Fruit fly (Drosophila melanogaster) whole organism, prepupa: ENCODE results near the gene fry.

Source experiments
- Blimp-1 ChIP-seq: fragments of 200-800 bp; sonication (Bioruptor generic); optimal IDR thresholded peaks from 3 replicates; lab custom pipeline; 2017; ENCODE audit warnings: missing biosample characterization, missing genetic modification characterization, mild to moderate bottlenecking, moderate library complexity, missing genetic modification reagents
- CG11294 ChIP-seq: fragments of 200-800 bp; sonication (Bioruptor generic); IDR thresholded peaks from 2 replicates; pipeline ENCODE4 v1.3.6; 2022; ENCODE audit warnings: missing biosample characterization, missing genetic modification characterization
- CG11762 ChIP-seq: fragments of 200-800 bp; sonication (Bioruptor generic); optimal IDR thresholded peaks from 3 replicates; lab custom pipeline; 2016; ENCODE audit warnings: missing biosample characterization, missing genetic modification characterization; ENCODE audit not compliant: insufficient read depth
- CG11902 ChIP-seq: fragments of 200-800 bp; sonication (Bioruptor generic); optimal IDR thresholded peaks from 3 replicates; lab custom pipeline; 2016; ENCODE audit warnings: missing biosample characterization, missing genetic modification characterization
- CG15336 ChIP-seq: fragments of 200-800 bp; sonication (Bioruptor generic); IDR thresholded peaks from 2 replicates; pipeline ENCODE4 v1.3.6; 2022; ENCODE audit warnings: missing biosample characterization, missing genetic modification characterization
- CG1621 ChIP-seq: fragments of 200-800 bp; sonication (Bioruptor generic); optimal IDR thresholded peaks from 3 replicates; lab custom pipeline; 2018; ENCODE audit warnings: missing biosample characterization, mild to moderate bottlenecking, missing genetic modification characterization
- CG16779 ChIP-seq: fragments of 200-800 bp; sonication (Bioruptor generic); optimal IDR thresholded peaks from 3 replicates; lab custom pipeline; 2017; ENCODE audit warnings: missing biosample characterization, mild to moderate bottlenecking, missing genetic modification characterization
- CG31627 ChIP-seq: fragments of 200-800 bp; sonication (Bioruptor generic); optimal IDR thresholded peaks from 3 replicates; lab custom pipeline; 2016; ENCODE audit warnings: missing biosample characterization, missing genetic modification characterization
- CG32006 ChIP-seq: fragments of 200-800 bp; sonication (Bioruptor generic); optimal IDR thresholded peaks from 3 replicates; lab custom pipeline; 2017; ENCODE audit warnings: missing biosample characterization, mild to moderate bottlenecking, missing genetic modification characterization
- CG3919 ChIP-seq: fragments of 200-800 bp; sonication (Bioruptor generic); optimal IDR thresholded peaks from 3 replicates; lab custom pipeline; 2016; ENCODE audit warnings: missing biosample characterization, missing genetic modification characterization
- CG4318 ChIP-seq: fragments of 200-800 bp; sonication (Bioruptor generic); optimal IDR thresholded peaks from 3 replicates; lab custom pipeline; 2017; ENCODE audit warnings: missing biosample characterization, mild to moderate bottlenecking, missing genetic modification characterization
- CG6163 ChIP-seq: fragments of 200-800 bp; sonication (Bioruptor generic); IDR thresholded peaks from 3 replicates; pipeline ENCODE4 v1.3.6; 2022; ENCODE audit warnings: missing biosample characterization, missing genetic modification characterization
- CG6276 ChIP-seq: fragments of 200-800 bp; sonication (Bioruptor generic); optimal IDR thresholded peaks from 2 replicates; lab custom pipeline; 2017; ENCODE audit warnings: missing biosample characterization, mild to moderate bottlenecking, missing genetic modification characterization
- CG6792 ChIP-seq: fragments of 200-800 bp; sonication (Bioruptor generic); optimal IDR thresholded peaks from 3 replicates; lab custom pipeline; 2016; ENCODE audit warnings: missing biosample characterization, missing genetic modification characterization
- CG6808 ChIP-seq: fragments of 200-800 bp; sonication (Bioruptor generic); optimal IDR thresholded peaks from 3 replicates; lab custom pipeline; 2017; ENCODE audit warnings: missing biosample characterization, missing genetic modification characterization, mild to moderate bottlenecking, moderate library complexity, missing genetic modification reagents
- CG6854 ChIP-seq: fragments of 200-800 bp; sonication (Bioruptor generic); optimal IDR thresholded peaks from 2 replicates; lab custom pipeline; 2017; ENCODE audit warnings: missing biosample characterization, mild to moderate bottlenecking, missing genetic modification characterization
- CG7368 ChIP-seq: fragments of 200-800 bp; sonication (Bioruptor generic); optimal IDR thresholded peaks from 3 replicates; lab custom pipeline; 2016; ENCODE audit warnings: missing biosample characterization, missing genetic modification characterization
- CG8119 ChIP-seq: fragments of 200-800 bp; sonication (Bioruptor generic); IDR thresholded peaks from 3 replicates; pipeline ENCODE4 v1.3.6; 2022; ENCODE audit warnings: missing biosample characterization, missing genetic modification characterization
- CG8319 ChIP-seq: fragments of 200-800 bp; sonication (Bioruptor generic); optimal IDR thresholded peaks from 3 replicates; lab custom pipeline; 2016; ENCODE audit warnings: missing biosample characterization, missing genetic modification characterization
- CG8632 ChIP-seq: fragments of 200-800 bp; sonication (Bioruptor generic); optimal IDR thresholded peaks from 3 replicates; lab custom pipeline; 2016; ENCODE audit warnings: missing biosample characterization, missing genetic modification characterization
- CG9139 ChIP-seq: fragments of 200-800 bp; sonication (Bioruptor generic); optimal IDR thresholded peaks from 3 replicates; lab custom pipeline; 2017; ENCODE audit warnings: missing biosample characterization, mild to moderate bottlenecking, missing genetic modification characterization
- Eip75B ChIP-seq: fragments of 200-800 bp; sonication (Bioruptor generic); optimal IDR thresholded peaks from 3 replicates; lab custom pipeline; 2016; ENCODE audit warnings: missing biosample characterization, missing genetic modification characterization
- Eip78C ChIP-seq: fragments of 200-800 bp; sonication (Bioruptor generic); peaks from one replicate; lab custom pipeline; 2016; ENCODE audit warnings: missing biosample characterization, missing genetic modification characterization
- Ets21C ChIP-seq: fragments of 200-800 bp; sonication (Bioruptor generic); optimal IDR thresholded peaks from 3 replicates; lab custom pipeline; 2016; ENCODE audit warnings: missing biosample characterization, missing genetic modification characterization
- Ets96B ChIP-seq: fragments of 200-800 bp; optimal IDR thresholded peaks from 2 replicates; lab custom pipeline; 2019; ENCODE audit warnings: missing biosample characterization, mild to moderate bottlenecking, missing genetic modification characterization, moderate library complexity
- Gug ChIP-seq: fragments of 200-800 bp; sonication (Bioruptor generic); IDR thresholded peaks from 2 replicates; pipeline ENCODE4 v1.3.6; 2022; ENCODE audit warnings: missing biosample characterization, missing genetic modification characterization
- Hr38 ChIP-seq: sonication (Bioruptor generic); optimal IDR thresholded peaks from 2 replicates; lab custom pipeline; 2016; ENCODE audit warnings: missing biosample characterization, missing genetic modification characterization
- Hr4 ChIP-seq: fragments of 200-800 bp; sonication (Bioruptor generic); optimal IDR thresholded peaks from 3 replicates; lab custom pipeline; 2016; ENCODE audit warnings: missing biosample characterization, missing genetic modification characterization
- Lpt ChIP-seq: fragments of 200-800 bp; sonication (Bioruptor generic); optimal IDR thresholded peaks from 3 replicates; lab custom pipeline; 2016; ENCODE audit warnings: missing biosample characterization, missing genetic modification characterization
- OdsH ChIP-seq: fragments of 200-800 bp; sonication (Bioruptor generic); optimal IDR thresholded peaks from 3 replicates; lab custom pipeline; 2016; ENCODE audit warnings: missing biosample characterization, missing genetic modification characterization
- Sox102F ChIP-seq: fragments of 200-800 bp; sonication (Bioruptor generic); optimal IDR thresholded peaks from 2 replicates; lab custom pipeline; 2016; ENCODE audit warnings: missing biosample characterization, mild to moderate bottlenecking, missing genetic modification characterization
- Sox14 ChIP-seq: fragments of 200-800 bp; sonication (Bioruptor generic); optimal IDR thresholded peaks from 3 replicates; lab custom pipeline; 2016; ENCODE audit warnings: missing biosample characterization, missing genetic modification characterization
- Sox15 ChIP-seq: fragments of 200-800 bp; sonication (Bioruptor generic); optimal IDR thresholded peaks from 3 replicates; lab custom pipeline; 2016; ENCODE audit warnings: missing biosample characterization, missing genetic modification characterization
- achi ChIP-seq: fragments of 200-800 bp; sonication (Bioruptor generic); optimal IDR thresholded peaks from 3 replicates; lab custom pipeline; 2016; ENCODE audit warnings: missing biosample characterization, missing genetic modification characterization
- acj6 ChIP-seq: fragments of 200-800 bp; sonication (Bioruptor generic); optimal IDR thresholded peaks from 3 replicates; lab custom pipeline; 2016; ENCODE audit warnings: missing biosample characterization, missing genetic modification characterization
- cyc ChIP-seq: fragments of 200-800 bp; sonication (Bioruptor generic); optimal IDR thresholded peaks from 3 replicates; lab custom pipeline; 2016; ENCODE audit warnings: missing biosample characterization, missing genetic modification characterization
- dac ChIP-seq: fragments of 200-800 bp; sonication (Bioruptor generic); optimal IDR thresholded peaks from 2 replicates; lab custom pipeline; 2017; ENCODE audit warnings: missing biosample characterization, mild to moderate bottlenecking, missing genetic modification characterization
- dsx ChIP-seq: fragments of 200-800 bp; optimal IDR thresholded peaks from 3 replicates; lab custom pipeline; 2019; ENCODE audit warnings: missing biosample characterization, mild to moderate bottlenecking, missing genetic modification characterization, moderate library complexity; ENCODE audit not compliant: poor library complexity, severe bottlenecking
- eg ChIP-seq: fragments of 200-800 bp; sonication (Bioruptor generic); IDR thresholded peaks from 3 replicates; pipeline ENCODE4 v1.3.6; 2022; ENCODE audit warnings: missing biosample characterization, missing genetic modification characterization
- esn ChIP-seq: fragments of 200-800 bp; sonication (Bioruptor generic); optimal IDR thresholded peaks from 2 replicates; lab custom pipeline; 2016; ENCODE audit warnings: missing biosample characterization, mild to moderate bottlenecking, missing genetic modification characterization, moderate library complexity
- fd59A ChIP-seq: fragments of 200-800 bp; sonication (Bioruptor generic); optimal IDR thresholded peaks from 2 replicates; lab custom pipeline; 2017; ENCODE audit warnings: missing biosample characterization, mild to moderate bottlenecking, missing genetic modification characterization, missing genetic modification reagents
- fd85E ChIP-seq: fragments of 200-800 bp; sonication (Bioruptor generic); optimal IDR thresholded peaks from 3 replicates; lab custom pipeline; 2016; ENCODE audit warnings: missing biosample characterization, missing genetic modification characterization
- fkh ChIP-seq: fragments of 200-800 bp; sonication (Bioruptor generic); optimal IDR thresholded peaks from 3 replicates; lab custom pipeline; 2017; ENCODE audit warnings: missing biosample characterization, mild to moderate bottlenecking, missing genetic modification characterization, moderate library complexity
- lz ChIP-seq: fragments of 200-800 bp; sonication (Bioruptor generic); optimal IDR thresholded peaks from 3 replicates; lab custom pipeline; 2016; ENCODE audit warnings: missing biosample characterization, missing genetic modification characterization
- net ChIP-seq: fragments of 200-800 bp; sonication (Bioruptor generic); optimal IDR thresholded peaks from 3 replicates; lab custom pipeline; 2016; ENCODE audit warnings: missing biosample characterization, missing genetic modification characterization
- pdm3 ChIP-seq: fragments of 200-800 bp; sonication (Bioruptor generic); optimal IDR thresholded peaks from 3 replicates; lab custom pipeline; 2016; ENCODE audit warnings: missing biosample characterization, missing genetic modification characterization
- salr ChIP-seq, 2 experiments: fragments of 200-800 bp; sonication (Bioruptor generic); optimal IDR thresholded peaks; 3 replicates each; lab custom pipeline; 2016 to 2018; ENCODE audit warnings: missing biosample characterization in 2 of 2, missing genetic modification characterization in 2 of 2, mild to moderate bottlenecking in 1 of 2
- spab ChIP-seq: fragments of 200-800 bp; sonication (Bioruptor generic); optimal IDR thresholded peaks from 2 replicates; lab custom pipeline; 2017; ENCODE audit warnings: missing biosample characterization, mild to moderate bottlenecking, missing genetic modification characterization, missing genetic modification reagents
- ss ChIP-seq, 2 experiments: fragments of 200-800 bp; sonication (Bioruptor generic); optimal IDR thresholded peaks; 2 replicates in 1 of 2; 3 replicates in 1 of 2; lab custom pipeline; 2017 to 2018; ENCODE audit warnings: mild to moderate bottlenecking in 2 of 2, missing biosample characterization in 2 of 2, missing genetic modification characterization in 2 of 2, moderate library complexity in 1 of 2
- svp ChIP-seq: fragments of 200-800 bp; sonication (Bioruptor generic); peaks from one replicate; lab custom pipeline; 2016; ENCODE audit warnings: missing biosample characterization, missing genetic modification characterization
- topi ChIP-seq: fragments of 200-800 bp; sonication (Bioruptor generic); optimal IDR thresholded peaks from 3 replicates; lab custom pipeline; 2016; ENCODE audit warnings: missing biosample characterization, missing genetic modification characterization
- vri ChIP-seq: fragments of 200-800 bp; sonication (Bioruptor generic); optimal IDR thresholded peaks from 3 replicates; lab custom pipeline; 2016; ENCODE audit warnings: missing biosample characterization, mild to moderate bottlenecking, missing genetic modification characterization

fry gene

dm6 chr3L:9678007-9678497, 851 bp downstream of the fry start:
- TF ChIP-seq CG8632 (GFP tag; lab: Kevin White, UChicago), result peak; percentile 22
- no peak for TF ChIP-seq acj6 (GFP tag; lab: Kevin White, UChicago)
- TF ChIP-seq pdm3 (GFP tag; lab: Kevin White, UChicago), result no peak
- TF ChIP-seq fd59A (GFP tag; lab: Kevin White, UChicago), result peak; percentile 2
- TF ChIP-seq CG8119 (GFP tag; lab: Robert Waterston, UW), result no peak
- peak; percentile 60 for TF ChIP-seq net (GFP tag; lab: Kevin White, UChicago)
- no peak for TF ChIP-seq Sox102F (GFP tag; lab: Kevin White, UChicago)
- TF ChIP-seq Gug, result no peak
- peak; percentile 21 for TF ChIP-seq CG31627
- TF ChIP-seq dac, result no peak
- no peak for TF ChIP-seq CG16779 (tag; lab: Kevin White, UChicago)
- no peak for TF ChIP-seq CG11294 (GFP tag; lab: Robert Waterston, UW)
- no peak for TF ChIP-seq CG11902
- TF ChIP-seq CG6276 (GFP tag; lab: Kevin White, UChicago), result no peak
- no peak for TF ChIP-seq CG6808 (GFP tag; lab: Kevin White, UChicago)
- TF ChIP-seq CG7368 (GFP tag; lab: Kevin White, UChicago), result no peak
- no peak for TF ChIP-seq Ets21C (GFP tag; lab: Kevin White, UChicago)
- no peak for TF ChIP-seq CG32006
- no peak for TF ChIP-seq fd85E
- no peak for TF ChIP-seq CG1621
- no peak for TF ChIP-seq Sox15 (GFP tag; lab: Kevin White, UChicago)
- peak; percentile 19 for TF ChIP-seq spab (GFP tag; lab: Kevin White, UChicago)
- TF ChIP-seq vri, result peak; percentile 59
- TF ChIP-seq CG4318 (GFP tag; lab: Kevin White, UChicago), result peak; percentile 32
- TF ChIP-seq cyc, result no peak
- peak; percentile 41 for TF ChIP-seq lz
- peak; percentile 1 for TF ChIP-seq CG3919 (GFP tag; lab: Kevin White, UChicago)
- no peak for TF ChIP-seq OdsH (GFP tag; lab: Kevin White, UChicago)
- no peak for TF ChIP-seq Lpt (GFP tag; lab: Kevin White, UChicago)
- TF ChIP-seq Eip78C (GFP tag; lab: Kevin White, UChicago), result peak; percentile 87
- no peak for TF ChIP-seq CG11762 (GFP tag; lab: Kevin White, UChicago)
- peak; percentile 23 for TF ChIP-seq Ets96B (tag; lab: Kevin White, UChicago)
- TF ChIP-seq ss (GFP tag; optimal IDR thresholded peaks at IDR 0.05; lab: Kevin White, UChicago), result peak in 1 of 2 experiments; percentile 67
- peak; percentile 25 for TF ChIP-seq dsx (GFP tag; lab: Kevin White, UChicago)
- peak; percentile 19 for TF ChIP-seq topi (GFP tag; lab: Kevin White, UChicago)
- no peak for TF ChIP-seq Hr38
- peak; percentile 66 for TF ChIP-seq fkh (GFP tag; lab: Kevin White, UChicago)
- TF ChIP-seq svp, result peak; percentile 39
- TF ChIP-seq CG6792 (GFP tag; lab: Kevin White, UChicago), result peak; percentile 28
- no peak for TF ChIP-seq Blimp-1
- no peak for TF ChIP-seq CG6854 (GFP tag; lab: Kevin White, UChicago)
- no peak for TF ChIP-seq eg (GFP tag; lab: Robert Waterston, UW)
- peak; percentile 52 for TF ChIP-seq esn
- TF ChIP-seq Eip75B (GFP tag; lab: Kevin White, UChicago), result no peak
- TF ChIP-seq CG8319 (GFP tag; lab: Kevin White, UChicago), result no peak
- no peak for TF ChIP-seq CG6163 (GFP tag; lab: Robert Waterston, UW)
- TF ChIP-seq salr (GFP tag; optimal IDR thresholded peaks at IDR 0.05; lab: Kevin White, UChicago), result peak in 1 of 2 experiments; percentile 21
- no peak for TF ChIP-seq CG9139 (GFP tag; lab: Kevin White, UChicago)
- peak; percentile 41 for TF ChIP-seq CG15336 (GFP tag; lab: Robert Waterston, UW)
- peak; percentile 47 for TF ChIP-seq Hr4
- TF ChIP-seq achi (GFP tag; lab: Kevin White, UChicago), result peak; percentile 4
- peak; percentile 90 for TF ChIP-seq Sox14 (GFP tag; lab: Kevin White, UChicago)
